Worm (Caenorhabditis elegans) whole organism, mixed stage, embryonic: ENCODE data around the gene pgp-14.

Experiments used
- blmp-1 ChIP-seq: fragments of 150-350 bp; optimal IDR thresholded peaks from 2 replicates; lab custom pipeline; 2014; ENCODE audit warnings: missing biosample characterization, missing genetic modification characterization
- ceh-43 ChIP-seq: fragments of 200-800 bp; sonication (Bioruptor generic); optimal IDR thresholded peaks from 2 replicates; lab custom pipeline; 2018; ENCODE audit warnings: mild to moderate bottlenecking, missing genetic modification characterization, moderate library complexity, missing compliant biosample characterization
- elt-3 ChIP-seq: fragments of 150-350 bp; optimal IDR thresholded peaks from 2 replicates; lab custom pipeline; 2014; ENCODE audit warnings: missing biosample characterization, missing genetic modification characterization
- hlh-1 ChIP-seq: fragments of 150-350 bp; optimal IDR thresholded peaks from 2 replicates; lab custom pipeline; 2014; ENCODE audit warnings: missing biosample characterization, missing genetic modification reagents, missing genetic modification characterization
- lin-32 ChIP-seq: fragments of 200-800 bp; sonication (Bioruptor generic); optimal IDR thresholded peaks from 2 replicates; lab custom pipeline; 2018; ENCODE audit warnings: mild to moderate bottlenecking, missing genetic modification characterization, missing compliant biosample characterization
- lsy-2 ChIP-seq: fragments of 150-350 bp; optimal IDR thresholded peaks from 2 replicates; lab custom pipeline; 2014; ENCODE audit warnings: missing biosample characterization, missing genetic modification characterization
- mep-1 ChIP-seq: fragments of 150-350 bp; optimal IDR thresholded peaks from 2 replicates; lab custom pipeline; 2017; ENCODE audit warnings: missing biosample characterization, missing genetic modification reagents, missing genetic modification characterization, inconsistent platforms
- mls-2 ChIP-seq: sonication (generic microtip); optimal IDR thresholded peaks from 2 replicates; lab custom pipeline; 2016; ENCODE audit warnings: mild to moderate bottlenecking, missing genetic modification characterization, moderate library complexity, missing compliant biosample characterization
- pha-4 ChIP-seq: fragments of 150-350 bp; optimal IDR thresholded peaks from 2 replicates; lab custom pipeline; 2018; ENCODE audit warnings: missing biosample characterization, missing genetic modification reagents, missing genetic modification characterization
- unc-39 ChIP-seq: fragments of 150-350 bp; optimal IDR thresholded peaks from 2 replicates; lab custom pipeline; 2014; ENCODE audit warnings: missing biosample characterization, missing genetic modification characterization
- ztf-11 ChIP-seq: fragments of 150-350 bp; optimal IDR thresholded peaks from 2 replicates; lab custom pipeline; 2014; ENCODE audit warnings: missing biosample characterization, missing genetic modification characterization

pgp-14 gene

DNA sequence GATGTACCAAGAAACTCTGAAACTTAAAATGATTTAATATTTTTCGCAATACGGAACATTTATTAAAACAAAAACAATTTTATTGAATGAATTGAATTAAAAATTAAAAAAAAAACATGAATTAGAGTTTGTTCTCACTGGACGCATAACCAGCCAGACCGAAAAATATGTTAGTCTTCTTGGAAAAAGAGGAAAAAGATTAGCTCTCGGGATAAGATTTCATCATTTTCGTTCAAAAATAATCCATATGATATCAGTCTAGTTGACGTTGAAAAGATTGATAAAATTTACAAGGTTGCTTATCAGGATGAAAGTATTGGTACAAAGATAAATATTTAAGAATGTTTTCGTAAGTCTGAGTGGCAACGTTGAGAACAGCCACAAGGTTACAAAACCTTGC lies 48.9 kb downstream of the pgp-14 start, which contains the start of gene nhr-26:
TSS of gene nhr-26 (minus strand) at position 10 of the 400 bp plus-strand sequence.
- TF ChIP-seq ceh-43 (GFP tag; lab: Kevin White, UChicago): no peak
- no peak for TF ChIP-seq unc-39 (tag; lab: Kevin White, UChicago)
- no peak for TF ChIP-seq mls-2 (tag; lab: Kevin White, UChicago)
- TF ChIP-seq blmp-1: no peak
- TF ChIP-seq lsy-2: no peak
- TF ChIP-seq ztf-11 (tag; lab: Kevin White, UChicago): no peak
- TF ChIP-seq mep-1 (tag; lab: Kevin White, UChicago): no peak
- no peak for TF ChIP-seq lin-32 (GFP tag; lab: Kevin White, UChicago)
- no peak for TF ChIP-seq pha-4 (tag; lab: Kevin White, UChicago)
- TF ChIP-seq elt-3 (tag; lab: Kevin White, UChicago): no peak
- TF ChIP-seq hlh-1 (tag; lab: Kevin White, UChicago): no peak
